Fruit fly (Drosophila melanogaster) whole organism, embryonic: ENCODE data around the gene CG43407.

ENCODE experiments used
- ATbp ChIP-seq: fragments of 200-800 bp; sonication (Bioruptor generic); optimal IDR thresholded peaks from 2 replicates; lab custom pipeline; 2017; ENCODE audit warnings: missing biosample characterization, mild to moderate bottlenecking, missing genetic modification characterization, missing genetic modification reagents
- B-H1 ChIP-seq: fragments of 200-800 bp; sonication (Bioruptor generic); IDR thresholded peaks from 3 replicates; pipeline ENCODE4 v1.3.6; 2022; ENCODE audit warnings: missing biosample characterization, missing genetic modification characterization
- CG10147 ChIP-seq: fragments of 200-800 bp; sonication (Bioruptor generic); optimal IDR thresholded peaks from 2 replicates; lab custom pipeline; 2019; ENCODE audit warnings: missing biosample characterization, mild to moderate bottlenecking, missing genetic modification characterization, moderate library complexity
- CG1024 ChIP-seq: fragments of 200-800 bp; sonication (Bioruptor generic); IDR thresholded peaks from 2 replicates; pipeline ENCODE4 v1.3.6; 2022; ENCODE audit warnings: missing biosample characterization, missing genetic modification characterization
- CG11093 ChIP-seq: fragments of 200-800 bp; sonication (Bioruptor generic); IDR thresholded peaks from 3 replicates; pipeline ENCODE4 v1.3.6; 2022; ENCODE audit warnings: missing biosample characterization, missing genetic modification characterization
- CG12942 ChIP-seq: fragments of 200-800 bp; sonication (Bioruptor generic); optimal IDR thresholded peaks from 3 replicates; lab custom pipeline; 2016; ENCODE audit warnings: missing biosample characterization, missing genetic modification characterization
- CG14441 ChIP-seq: fragments of 200-800 bp; sonication (Bioruptor generic); IDR thresholded peaks from 2 replicates; pipeline ENCODE4 v1.3.6; 2022; ENCODE audit warnings: missing biosample characterization, missing genetic modification characterization
- CG15514 ChIP-seq: fragments of 200-800 bp; sonication (Bioruptor generic); optimal IDR thresholded peaks from 3 replicates; lab custom pipeline; 2017; ENCODE audit warnings: missing biosample characterization, missing genetic modification characterization, mild to moderate bottlenecking, moderate library complexity, missing genetic modification reagents
- CG15696 ChIP-seq: fragments of 200-800 bp; sonication (Bioruptor generic); optimal IDR thresholded peaks from 2 replicates; lab custom pipeline; 2019; ENCODE audit warnings: missing biosample characterization, mild to moderate bottlenecking, missing genetic modification characterization, moderate library complexity
- CG17359 ChIP-seq: fragments of 200-800 bp; sonication (Bioruptor generic); optimal IDR thresholded peaks from 3 replicates; lab custom pipeline; 2018; ENCODE audit warnings: missing biosample characterization, mild to moderate bottlenecking, missing genetic modification characterization, moderate library complexity
- CG18011 ChIP-seq: fragments of 200-800 bp; sonication (Bioruptor generic); optimal IDR thresholded peaks from 2 replicates; lab custom pipeline; 2017; ENCODE audit warnings: missing biosample characterization, missing genetic modification characterization, mild to moderate bottlenecking, moderate library complexity, missing genotype
- CG2202 ChIP-seq: fragments of 200-800 bp; sonication (Bioruptor generic); optimal IDR thresholded peaks from 2 replicates; lab custom pipeline; 2018; ENCODE audit warnings: missing biosample characterization, mild to moderate bottlenecking, missing genetic modification characterization
- CG31388 ChIP-seq: fragments of 200-800 bp; sonication (Bioruptor generic); optimal IDR thresholded peaks from 2 replicates; lab custom pipeline; 2016; ENCODE audit warnings: missing biosample characterization, missing genetic modification characterization
- CG31441 ChIP-seq: fragments of 200-800 bp; sonication (Bioruptor generic); IDR thresholded peaks from 2 replicates; pipeline ENCODE4 v1.3.6; 2022; ENCODE audit warnings: missing biosample characterization, missing genetic modification characterization
- CG34376 ChIP-seq: fragments of 200-800 bp; sonication (Bioruptor generic); optimal IDR thresholded peaks from 2 replicates; lab custom pipeline; 2018; ENCODE audit warnings: missing biosample characterization, mild to moderate bottlenecking, missing genetic modification characterization
- CG3838 ChIP-seq: fragments of 200-800 bp; sonication (Bioruptor generic); optimal IDR thresholded peaks from 3 replicates; lab custom pipeline; 2016; ENCODE audit warnings: missing biosample characterization, missing genetic modification characterization
- CG4404 ChIP-seq: fragments of 200-800 bp; sonication (Bioruptor generic); IDR thresholded peaks from 2 replicates; pipeline ENCODE4 v1.3.6; 2022; ENCODE audit warnings: missing biosample characterization, missing genetic modification characterization
- CG4730 ChIP-seq: fragments of 200-800 bp; sonication (Bioruptor generic); IDR thresholded peaks from 2 replicates; pipeline ENCODE4 v1.3.6; 2022; ENCODE audit warnings: missing biosample characterization, missing genetic modification characterization
- CG4854 ChIP-seq: fragments of 200-800 bp; sonication (Bioruptor generic); optimal IDR thresholded peaks from 2 replicates; lab custom pipeline; 2016; ENCODE audit warnings: missing biosample characterization, missing genetic modification characterization, inconsistent platforms
- CG5245 ChIP-seq: fragments of 200-800 bp; sonication (Bioruptor generic); optimal IDR thresholded peaks from 3 replicates; lab custom pipeline; 2016; ENCODE audit warnings: missing biosample characterization, missing genetic modification characterization
- CG7271 ChIP-seq: fragments of 200-800 bp; sonication (Bioruptor generic); optimal IDR thresholded peaks from 2 replicates; lab custom pipeline; 2018; ENCODE audit warnings: missing biosample characterization, mild to moderate bottlenecking, missing genetic modification characterization, moderate library complexity
- CG7963 ChIP-seq: fragments of 200-800 bp; sonication (Bioruptor generic); IDR thresholded peaks from 3 replicates; pipeline ENCODE4 v1.3.6; 2022; ENCODE audit warnings: missing biosample characterization, missing genetic modification characterization; ENCODE audit not compliant: partially characterized antibody
- CG8359 ChIP-seq: fragments of 200-800 bp; sonication (Bioruptor generic); optimal IDR thresholded peaks from 2 replicates; lab custom pipeline; 2017; ENCODE audit warnings: missing biosample characterization, mild to moderate bottlenecking, missing genetic modification characterization, borderline replicate concordance
- CHES-1-like ChIP-seq: fragments of 200-800 bp; sonication (Bioruptor generic); optimal IDR thresholded peaks from 2 replicates; lab custom pipeline; 2016; ENCODE audit warnings: missing biosample characterization, missing genetic modification characterization
- D19A ChIP-seq: fragments of 200-800 bp; optimal IDR thresholded peaks from 3 replicates; lab custom pipeline; 2019; ENCODE audit warnings: missing biosample characterization, mild to moderate bottlenecking, missing genetic modification characterization, moderate library complexity
- Dip3 ChIP-seq: fragments of 200-800 bp; sonication (Bioruptor generic); optimal IDR thresholded peaks from 3 replicates; lab custom pipeline; 2016; ENCODE audit warnings: missing biosample characterization, missing genetic modification characterization
- Hey ChIP-seq: fragments of 200-800 bp; sonication (Bioruptor generic); optimal IDR thresholded peaks from 3 replicates; lab custom pipeline; 2018; ENCODE audit warnings: missing biosample characterization, mild to moderate bottlenecking, missing genetic modification characterization
- Jarid2 ChIP-seq: fragments of 200-800 bp; sonication (Bioruptor generic); optimal IDR thresholded peaks from 3 replicates; lab custom pipeline; 2017; ENCODE audit warnings: mild to moderate bottlenecking, missing biosample characterization, missing genetic modification reagents, missing genetic modification characterization
- NfI ChIP-seq: fragments of 200-800 bp; sonication (Bioruptor generic); optimal IDR thresholded peaks from 3 replicates; lab custom pipeline; 2018; ENCODE audit warnings: missing biosample characterization, mild to moderate bottlenecking, missing genetic modification characterization, moderate library complexity
- Tbp ChIP-seq: fragments of >200 bp; optimal IDR thresholded peaks from 2 replicates; lab custom pipeline; 2018; ENCODE audit warnings: missing biosample characterization, missing genetic modification characterization
- crp ChIP-seq, 2 experiments: fragments of 200-800 bp; sonication (Bioruptor generic); optimal IDR thresholded peaks; 2 replicates in 1 of 2; 3 replicates in 1 of 2; lab custom pipeline; 2017; ENCODE audit warnings: missing biosample characterization in 2 of 2, missing genetic modification characterization in 2 of 2, mild to moderate bottlenecking in 1 of 2, moderate library complexity in 1 of 2
- danr ChIP-seq: fragments of 200-800 bp; sonication (Bioruptor generic); IDR thresholded peaks from 2 replicates; pipeline ENCODE4 v1.3.6; 2022; ENCODE audit warnings: missing biosample characterization, missing genetic modification characterization
- fd102C ChIP-seq: fragments of 200-800 bp; sonication (Bioruptor generic); optimal IDR thresholded peaks from 2 replicates; lab custom pipeline; 2018; ENCODE audit warnings: missing biosample characterization, mild to moderate bottlenecking, missing genetic modification characterization, moderate library complexity
- gcm2 ChIP-seq: fragments of 200-800 bp; sonication (Bioruptor generic); optimal IDR thresholded peaks from 2 replicates; lab custom pipeline; 2016; ENCODE audit warnings: missing biosample characterization, missing genetic modification characterization
- gem ChIP-seq: fragments of 200-800 bp; sonication (Bioruptor generic); optimal IDR thresholded peaks from 2 replicates; lab custom pipeline; 2019; ENCODE audit warnings: missing biosample characterization, mild to moderate bottlenecking, missing genetic modification characterization, moderate library complexity
- hth ChIP-seq: fragments of >200 bp; optimal IDR thresholded peaks from 2 replicates; lab custom pipeline; 2017; ENCODE audit warnings: inconsistent platforms
- jing ChIP-seq: fragments of 200-800 bp; sonication (Bioruptor generic); optimal IDR thresholded peaks from 2 replicates; lab custom pipeline; 2018; ENCODE audit warnings: missing biosample characterization, mild to moderate bottlenecking, missing genetic modification characterization
- maf-S ChIP-seq: fragments of 200-800 bp; sonication (Bioruptor generic); optimal IDR thresholded peaks from 2 replicates; lab custom pipeline; 2016; ENCODE audit warnings: missing biosample characterization, missing genetic modification characterization
- nerfin-2 ChIP-seq: fragments of 200-800 bp; sonication (Bioruptor generic); IDR thresholded peaks from 2 replicates; pipeline ENCODE4 v1.3.6; 2022; ENCODE audit warnings: missing biosample characterization, missing genetic modification characterization; ENCODE audit not compliant: partially characterized antibody
- pan ChIP-seq, 4 experiments: fragments of >200 bp in 3 of 4; fragments of 200-800 bp in 1 of 4; sonication (Bioruptor generic) in 1 of 4; optimal IDR thresholded peaks in 3 of 4; IDR thresholded peaks in 1 of 4; 2 replicates each; pipeline versions ENCODE4 v1.3.6 to Lab custom; 2017 to 2022; ENCODE audit warnings: missing biosample characterization in 2 of 4, missing genetic modification characterization in 2 of 4, mixed read lengths in 1 of 4
- seq ChIP-seq: fragments of 200-800 bp; sonication (Bioruptor generic); IDR thresholded peaks from 2 replicates; pipeline ENCODE4 v1.3.6; 2022; ENCODE audit warnings: missing biosample characterization, missing genetic modification characterization
- sisA ChIP-seq: fragments of 200-800 bp; sonication (Bioruptor generic); IDR thresholded peaks from 2 replicates; pipeline ENCODE4 v1.3.6; 2022; ENCODE audit warnings: missing biosample characterization, missing genetic modification characterization
- slbo ChIP-seq: fragments of 200-800 bp; sonication (Bioruptor generic); IDR thresholded peaks from 2 replicates; pipeline ENCODE4 v1.3.6; 2022; ENCODE audit warnings: missing biosample characterization, missing genetic modification characterization
- so ChIP-seq: fragments of 200-800 bp; sonication (Bioruptor generic); IDR thresholded peaks from 3 replicates; pipeline ENCODE4 v1.3.6; 2022; ENCODE audit warnings: missing biosample characterization, missing genetic modification characterization
- twi ChIP-seq: fragments of 200-800 bp; optimal IDR thresholded peaks from 2 replicates; lab custom pipeline; 2019; ENCODE audit warnings: missing biosample characterization, mild to moderate bottlenecking, missing genetic modification characterization, moderate library complexity
- wek ChIP-seq: fragments of 200-800 bp; sonication (Bioruptor generic); optimal IDR thresholded peaks from 3 replicates; lab custom pipeline; 2018; ENCODE audit warnings: missing biosample characterization, mild to moderate bottlenecking, missing genetic modification characterization, moderate library complexity
- zfh1 ChIP-seq: fragments of 200-800 bp; sonication (Bioruptor generic); IDR thresholded peaks from 3 replicates; pipeline ENCODE4 v1.3.6; 2022; ENCODE audit warnings: missing biosample characterization, missing genetic modification characterization

Gene CG43407

dm6 chr3L:19062472-19063409, 9.6 kb upstream of the CG43407 start, which contains the start of the genes Ugt316A1 and Sfxn2 (continued):
- TF ChIP-seq Tbp (GFP tag; lab: Kevin White, UChicago) (peak; percentile 90), pan (optimal IDR thresholded peaks at IDR 0.05; lab: Kevin White, UChicago) (no peak), pan (GFP tag; optimal IDR thresholded peaks at IDR 0.05 in 1 of 2, IDR thresholded peaks at IDR 0.05 in 1 of 2) (peak in 1 of 2 experiments; percentile 50), crp (GFP tag; optimal IDR thresholded peaks at IDR 0.05; lab: Kevin White, UChicago) (peak in 1 of 2 experiments; percentile 62), B-H1 (GFP tag; lab: Robert Waterston, UW) (0 out of 3 replicates have a peak, but pooled peaks have one; percentile 34), CG1024 (GFP tag; lab: Robert Waterston, UW) (no peak), maf-S (GFP tag; lab: Kevin White, UChicago) (no peak), hth (lab: Kevin White, UChicago) (no peak), seq (GFP tag; lab: Robert Waterston, UW) (0 out of 2 replicates have a peak, but pooled peaks have one; percentile 7), CG7271 (tag; lab: Kevin White, UChicago) (no peak), slbo (peak; percentile 68), CHES-1-like (GFP tag; lab: Kevin White, UChicago) (peak; percentile 41), CG15696 (tag; lab: Kevin White, UChicago) (peak; percentile 59), CG31441 (GFP tag; lab: Robert Waterston, UW) (peak; percentile 42; the same call in 1 of the 2 replicates), sisA (peak; percentile 38), ATbp (no peak), Jarid2 (GFP tag; lab: Kevin White, UChicago) (peak; percentile 34), CG4730 (GFP tag; lab: Robert Waterston, UW) (no peak), gcm2 (GFP tag; lab: Kevin White, UChicago) (no peak), CG5245 (GFP tag; lab: Kevin White, UChicago) (peak; percentile 16), CG4404 (peak; percentile 48; the same call in 1 of the 2 replicates), jing (GFP tag; lab: Kevin White, UChicago) (no peak), Hey (tag; lab: Kevin White, UChicago) (no peak), CG15514 (peak; percentile 50), CG4854 (GFP tag; lab: Kevin White, UChicago) (peak; percentile 26), CG2202 (tag; lab: Kevin White, UChicago) (no peak), CG31388 (no peak), CG10147 (GFP tag; lab: Kevin White, UChicago) (peak; percentile 39), danr (GFP tag; lab: Robert Waterston, UW) (no peak), CG17359 (tag; lab: Kevin White, UChicago) (no peak), nerfin-2 (GFP tag; lab: Robert Waterston, UW) (0 out of 2 replicates have a peak, but pooled peaks have one; percentile 35), CG8359 (GFP tag; lab: Kevin White, UChicago) (no peak), CG14441 (GFP tag; lab: Robert Waterston, UW) (peak; percentile 55), Dip3 (peak; percentile 50), D19A (peak; percentile 1), NfI (peak; percentile 30), fd102C (GFP tag; lab: Kevin White, UChicago) (no peak), so (GFP tag; lab: Robert Waterston, UW) (no peak; the same call in 2 of the 3 replicates), CG12942 (GFP tag; lab: Kevin White, UChicago) (peak; percentile 30), twi (tag; lab: Kevin White, UChicago) (peak; percentile 12), CG7963 (GFP tag; lab: Robert Waterston, UW) (no peak), zfh1 (no peak), CG34376 (GFP tag; lab: Kevin White, UChicago) (peak; percentile 43), CG3838 (no peak), gem (tag; lab: Kevin White, UChicago) (peak; percentile 52), CG11093 (GFP tag; lab: Robert Waterston, UW) (no peak), wek (GFP tag; lab: Kevin White, UChicago) (no peak), CG18011 (no peak)
